Fruit fly (Drosophila melanogaster) whole organism, prepupa: ENCODE measurements around the gene UBL3.

Source experiments
- CG11762 ChIP-seq: fragments of 200-800 bp; sonication (Bioruptor generic); optimal IDR thresholded peaks from 3 replicates; lab custom pipeline; 2016; ENCODE audit warnings: missing biosample characterization, missing genetic modification characterization; ENCODE audit not compliant: insufficient read depth
- CG11902 ChIP-seq: fragments of 200-800 bp; sonication (Bioruptor generic); optimal IDR thresholded peaks from 3 replicates; lab custom pipeline; 2016; ENCODE audit warnings: missing biosample characterization, missing genetic modification characterization
- CG15336 ChIP-seq: fragments of 200-800 bp; sonication (Bioruptor generic); IDR thresholded peaks from 2 replicates; pipeline ENCODE4 v1.3.6; 2022; ENCODE audit warnings: missing biosample characterization, missing genetic modification characterization
- CG16779 ChIP-seq: fragments of 200-800 bp; sonication (Bioruptor generic); optimal IDR thresholded peaks from 3 replicates; lab custom pipeline; 2017; ENCODE audit warnings: missing biosample characterization, mild to moderate bottlenecking, missing genetic modification characterization
- Eip78C ChIP-seq: fragments of 200-800 bp; sonication (Bioruptor generic); peaks from one replicate; lab custom pipeline; 2016; ENCODE audit warnings: missing biosample characterization, missing genetic modification characterization
- Gug ChIP-seq: fragments of 200-800 bp; sonication (Bioruptor generic); IDR thresholded peaks from 2 replicates; pipeline ENCODE4 v1.3.6; 2022; ENCODE audit warnings: missing biosample characterization, missing genetic modification characterization
- Met ChIP-seq: fragments of 200-800 bp; sonication (Bioruptor generic); optimal IDR thresholded peaks from 3 replicates; lab custom pipeline; 2016; ENCODE audit warnings: missing biosample characterization, missing genetic modification characterization
- Sox102F ChIP-seq: fragments of 200-800 bp; sonication (Bioruptor generic); optimal IDR thresholded peaks from 2 replicates; lab custom pipeline; 2016; ENCODE audit warnings: missing biosample characterization, mild to moderate bottlenecking, missing genetic modification characterization
- Sox15 ChIP-seq: fragments of 200-800 bp; sonication (Bioruptor generic); optimal IDR thresholded peaks from 3 replicates; lab custom pipeline; 2016; ENCODE audit warnings: missing biosample characterization, missing genetic modification characterization
- dsx ChIP-seq: fragments of 200-800 bp; optimal IDR thresholded peaks from 3 replicates; lab custom pipeline; 2019; ENCODE audit warnings: missing biosample characterization, mild to moderate bottlenecking, missing genetic modification characterization, moderate library complexity; ENCODE audit not compliant: poor library complexity, severe bottlenecking
- lz ChIP-seq: fragments of 200-800 bp; sonication (Bioruptor generic); optimal IDR thresholded peaks from 3 replicates; lab custom pipeline; 2016; ENCODE audit warnings: missing biosample characterization, missing genetic modification characterization

DNA sequence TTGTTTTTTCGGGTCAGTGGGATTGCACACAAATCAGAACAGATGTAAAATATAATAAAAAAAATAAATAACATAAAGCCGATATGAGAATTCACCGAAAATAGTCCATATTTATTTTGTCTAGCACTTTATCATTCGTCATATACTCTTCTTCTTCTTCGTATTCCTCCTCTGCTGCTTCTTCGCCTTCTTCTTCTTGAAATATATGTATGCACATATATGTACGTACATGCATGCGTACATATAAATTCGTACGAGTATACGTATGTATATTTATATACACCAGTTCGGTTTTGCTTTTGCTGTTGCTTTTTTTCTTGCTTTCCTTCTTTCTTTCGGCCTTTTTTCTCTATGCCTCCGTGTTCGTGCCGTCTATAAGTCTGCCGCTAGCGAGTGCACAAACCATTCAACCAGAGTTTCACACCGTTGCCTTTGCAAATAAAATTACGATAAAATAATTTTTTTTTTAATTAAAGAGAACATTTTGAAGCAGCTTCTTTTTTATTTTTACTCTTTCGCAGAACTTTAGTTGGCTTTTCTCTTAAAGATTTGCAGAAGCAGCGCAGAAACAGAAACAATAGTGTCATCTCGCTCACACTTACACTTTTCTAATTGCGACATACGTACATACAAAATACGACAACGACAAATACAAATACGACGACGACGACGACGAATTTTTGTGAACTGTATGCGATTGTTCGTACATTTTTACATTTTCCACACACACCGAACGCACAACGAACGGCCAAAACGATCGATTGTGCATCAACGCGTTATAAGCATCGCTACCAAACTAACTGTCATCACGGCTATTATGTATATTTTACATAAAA, 33.7 kb upstream of the UBL3 start:
- no peak for TF ChIP-seq Met (GFP tag; lab: Kevin White, UChicago)
- TF ChIP-seq lz: peak; percentile 14
- peak; percentile 76 for TF ChIP-seq Gug (GFP tag; lab: Robert Waterston, UW)
- TF ChIP-seq CG11762 (GFP tag; lab: Kevin White, UChicago): peak; percentile 46
- peak; percentile 76 for TF ChIP-seq Eip78C (GFP tag; lab: Kevin White, UChicago)
- no peak for TF ChIP-seq CG11902 (GFP tag; lab: Kevin White, UChicago)
- TF ChIP-seq Sox102F (GFP tag; lab: Kevin White, UChicago): no peak
- TF ChIP-seq dsx (GFP tag; lab: Kevin White, UChicago): peak; percentile 88
- peak; percentile 96 for TF ChIP-seq CG16779
- TF ChIP-seq CG15336 (GFP tag; lab: Robert Waterston, UW): peak; percentile 91
- no peak for TF ChIP-seq Sox15 (GFP tag; lab: Kevin White, UChicago)
